Fruit fly (Drosophila melanogaster) whole organism, pupa: ENCODE measurements around the gene dob.

Source experiments
- CG34367 ChIP-seq: fragments of 200-800 bp; sonication (Bioruptor generic); optimal IDR thresholded peaks from 2 replicates; lab custom pipeline; 2018; ENCODE audit warnings: missing biosample characterization, mild to moderate bottlenecking, missing genetic modification characterization
- EcR ChIP-seq: fragments of 200-800 bp; sonication (Bioruptor generic); optimal IDR thresholded peaks from 3 replicates; lab custom pipeline; 2019; ENCODE audit warnings: missing biosample characterization, missing genetic modification characterization, mild to moderate bottlenecking, moderate library complexity, missing genetic modification reagents
- Pif1A ChIP-seq: fragments of 200-800 bp; sonication (Bioruptor generic); optimal IDR thresholded peaks from 3 replicates; lab custom pipeline; 2016; ENCODE audit warnings: missing biosample characterization, missing genetic modification characterization
- Snoo ChIP-seq: fragments of 200-800 bp; sonication (Bioruptor generic); optimal IDR thresholded peaks from 3 replicates; lab custom pipeline; 2017; ENCODE audit warnings: missing biosample characterization, mild to moderate bottlenecking, missing genetic modification characterization, inconsistent platforms
- fd96Ca ChIP-seq: fragments of 200-800 bp; sonication (Bioruptor generic); IDR thresholded peaks from 3 replicates; pipeline ENCODE4 v1.3.6; 2022; ENCODE audit warnings: missing biosample characterization, missing genetic modification characterization
- gl ChIP-seq: fragments of 200-800 bp; sonication (Bioruptor generic); optimal IDR thresholded peaks from 2 replicates; lab custom pipeline; 2018; ENCODE audit warnings: missing biosample characterization, mild to moderate bottlenecking, missing genetic modification characterization
- rn ChIP-seq: fragments of 200-800 bp; sonication (Bioruptor generic); IDR thresholded peaks from 2 replicates; pipeline ENCODE4 v1.3.6; 2022; ENCODE audit warnings: missing biosample characterization, missing genetic modification characterization

DNA sequence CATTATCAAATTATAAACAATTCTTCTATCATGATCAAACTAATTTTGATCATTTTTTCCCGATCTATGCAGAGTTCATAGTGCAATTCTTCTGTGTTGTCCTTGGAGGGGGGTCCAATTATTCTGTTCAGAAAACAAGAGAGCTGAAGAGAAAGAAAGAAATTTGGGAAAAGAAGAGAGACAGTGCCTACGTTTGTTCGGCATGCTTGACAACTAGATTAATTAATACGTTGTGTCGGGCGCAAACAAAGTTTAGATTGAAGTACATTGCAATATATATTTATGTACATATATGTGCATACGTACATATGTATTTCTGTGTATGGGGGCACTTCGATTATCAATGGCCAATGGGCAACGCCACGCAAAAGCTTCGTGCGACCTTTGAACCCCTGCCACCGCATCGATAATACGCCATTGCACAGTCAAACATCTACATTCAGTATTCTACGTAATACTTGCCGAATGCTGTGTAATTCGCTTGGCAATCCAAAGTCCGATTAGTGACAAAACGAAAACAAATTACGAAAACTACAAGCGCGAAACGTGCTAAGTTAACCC, 10.8 kb downstream of the dob start:
- TF ChIP-seq CG34367 (tag; lab: Kevin White, UChicago) (no peak), fd96Ca (GFP tag; lab: Robert Waterston, UW) (no peak), Snoo (tag; lab: Kevin White, UChicago) (no peak), gl (tag; lab: Kevin White, UChicago) (peak; percentile 29), rn (GFP tag; lab: Robert Waterston, UW) (no peak), EcR (GFP tag; lab: Kevin White, UChicago) (no peak), Pif1A (GFP tag; lab: Kevin White, UChicago) (no peak)
